Fruit fly (Drosophila melanogaster) whole organism, embryonic: ENCODE measurements around the gene SLC5A11.

Experiments
- Ada2b ChIP-seq: fragments of 200-800 bp; sonication (Bioruptor generic); IDR thresholded peaks from 2 replicates; pipeline ENCODE4 v1.3.6; 2022; ENCODE audit warnings: missing biosample characterization, missing genetic modification characterization
- Aef1 ChIP-seq: fragments of 200-800 bp; sonication (Bioruptor generic); IDR thresholded peaks from 3 replicates; pipeline ENCODE4 v1.3.6; 2022; ENCODE audit warnings: missing biosample characterization, missing genetic modification characterization
- Asciz ChIP-seq: fragments of 200-800 bp; sonication (Bioruptor generic); optimal IDR thresholded peaks from 2 replicates; lab custom pipeline; 2017; ENCODE audit warnings: missing biosample characterization, mild to moderate bottlenecking, missing genetic modification characterization, missing genetic modification reagents
- Blimp-1 ChIP-seq: fragments of 200-800 bp; sonication (Bioruptor generic); optimal IDR thresholded peaks from 3 replicates; lab custom pipeline; 2018; ENCODE audit warnings: missing biosample characterization, missing genetic modification characterization, mild to moderate bottlenecking, moderate library complexity, missing genetic modification reagents
- CG10565 ChIP-seq: fragments of 200-800 bp; sonication (Bioruptor generic); optimal IDR thresholded peaks from 3 replicates; lab custom pipeline; 2016; ENCODE audit warnings: missing biosample characterization, mild to moderate bottlenecking, missing genetic modification characterization
- CG11093 ChIP-seq: fragments of 200-800 bp; sonication (Bioruptor generic); IDR thresholded peaks from 3 replicates; pipeline ENCODE4 v1.3.6; 2022; ENCODE audit warnings: missing biosample characterization, missing genetic modification characterization
- CG11696 ChIP-seq: fragments of 200-800 bp; sonication (Bioruptor generic); IDR thresholded peaks from 2 replicates; pipeline ENCODE4 v1.3.6; 2022; ENCODE audit warnings: missing biosample characterization, missing genetic modification characterization
- CG11723 ChIP-seq: fragments of 200-800 bp; sonication (Bioruptor generic); optimal IDR thresholded peaks from 2 replicates; lab custom pipeline; 2017; ENCODE audit warnings: missing biosample characterization, mild to moderate bottlenecking, missing genetic modification characterization
- CG12391 ChIP-seq: fragments of 200-800 bp; sonication (Bioruptor generic); optimal IDR thresholded peaks from 3 replicates; lab custom pipeline; 2018; ENCODE audit warnings: missing biosample characterization, mild to moderate bottlenecking, missing genetic modification characterization, moderate library complexity
- CG12769 ChIP-seq: fragments of 200-800 bp; sonication (Bioruptor generic); optimal IDR thresholded peaks from 2 replicates; lab custom pipeline; 2019; ENCODE audit warnings: missing biosample characterization, mild to moderate bottlenecking, missing genetic modification characterization, moderate library complexity
- CG14667 ChIP-seq: fragments of 200-800 bp; sonication (Bioruptor generic); IDR thresholded peaks from 2 replicates; pipeline ENCODE4 v1.3.6; 2022; ENCODE audit warnings: missing biosample characterization, missing genetic modification characterization
- CG15696 ChIP-seq: fragments of 200-800 bp; sonication (Bioruptor generic); optimal IDR thresholded peaks from 2 replicates; lab custom pipeline; 2019; ENCODE audit warnings: missing biosample characterization, mild to moderate bottlenecking, missing genetic modification characterization, moderate library complexity
- CG17568 ChIP-seq: fragments of 200-800 bp; sonication (Bioruptor generic); optimal IDR thresholded peaks from 2 replicates; lab custom pipeline; 2018; ENCODE audit warnings: missing biosample characterization, mild to moderate bottlenecking, missing genetic modification characterization, moderate library complexity
- CG1832 ChIP-seq: fragments of 200-800 bp; sonication (Bioruptor generic); optimal IDR thresholded peaks from 2 replicates; lab custom pipeline; 2017; ENCODE audit warnings: missing biosample characterization, mild to moderate bottlenecking, missing genetic modification characterization, inconsistent platforms
- CG2202 ChIP-seq: fragments of 200-800 bp; sonication (Bioruptor generic); optimal IDR thresholded peaks from 2 replicates; lab custom pipeline; 2018; ENCODE audit warnings: missing biosample characterization, mild to moderate bottlenecking, missing genetic modification characterization
- CG34224 ChIP-seq: fragments of 200-800 bp; sonication (Bioruptor generic); IDR thresholded peaks from 3 replicates; pipeline ENCODE4 v1.3.6; 2022; ENCODE audit warnings: missing biosample characterization, missing genetic modification characterization; ENCODE audit not compliant: partially characterized antibody
- CG34376 ChIP-seq: fragments of 200-800 bp; sonication (Bioruptor generic); optimal IDR thresholded peaks from 2 replicates; lab custom pipeline; 2018; ENCODE audit warnings: missing biosample characterization, mild to moderate bottlenecking, missing genetic modification characterization
- CG4854 ChIP-seq: fragments of 200-800 bp; sonication (Bioruptor generic); optimal IDR thresholded peaks from 2 replicates; lab custom pipeline; 2016; ENCODE audit warnings: missing biosample characterization, missing genetic modification characterization, inconsistent platforms
- CG6689 ChIP-seq: fragments of 200-800 bp; sonication (Bioruptor generic); IDR thresholded peaks from 2 replicates; pipeline ENCODE4 v1.3.6; 2022; ENCODE audit warnings: missing biosample characterization, missing genetic modification characterization
- CG6791 ChIP-seq: fragments of 200-800 bp; sonication (Bioruptor generic); IDR thresholded peaks from 3 replicates; pipeline ENCODE4 v1.3.6; 2022; ENCODE audit warnings: missing biosample characterization, missing genetic modification characterization; ENCODE audit not compliant: partially characterized antibody
- Camta ChIP-seq: fragments of 200-800 bp; sonication (Bioruptor generic); optimal IDR thresholded peaks from 2 replicates; lab custom pipeline; 2016; ENCODE audit warnings: missing biosample characterization, missing genetic modification characterization
- CkIIα-i1 ChIP-seq: fragments of 200-800 bp; sonication (Bioruptor generic); IDR thresholded peaks from 2 replicates; pipeline ENCODE4 v1.3.6; 2022; ENCODE audit warnings: missing biosample characterization, missing genetic modification characterization
- D ChIP-seq, 2 experiments: fragments of 200-800 bp in 1 of 2; fragments of >200 bp in 1 of 2; sonication (Bioruptor generic) in 1 of 2; optimal IDR thresholded peaks; 2 replicates in 1 of 2; 3 replicates in 1 of 2; lab custom pipeline; 2017; ENCODE audit warnings: mild to moderate bottlenecking in 1 of 2, missing biosample characterization in 1 of 2, missing genetic modification characterization in 1 of 2, missing genetic modification reagents in 1 of 2
- D19B ChIP-seq: fragments of 200-800 bp; sonication (Bioruptor generic); optimal IDR thresholded peaks from 2 replicates; lab custom pipeline; 2017; ENCODE audit warnings: missing biosample characterization, mild to moderate bottlenecking, missing genetic modification characterization
- H15 ChIP-seq: fragments of 200-800 bp; sonication (Bioruptor generic); IDR thresholded peaks from 3 replicates; pipeline ENCODE4 v1.3.6; 2022; ENCODE audit warnings: missing biosample characterization, missing genetic modification characterization
- HLHmδ ChIP-seq: fragments of 200-800 bp; sonication (Bioruptor generic); optimal IDR thresholded peaks from 2 replicates; lab custom pipeline; 2018; ENCODE audit warnings: missing biosample characterization, mild to moderate bottlenecking, missing genetic modification characterization, moderate library complexity
- Mad ChIP-seq: fragments of 200-800 bp; sonication (Bioruptor generic); optimal IDR thresholded peaks from 2 replicates; lab custom pipeline; 2016; ENCODE audit warnings: missing biosample characterization, missing genetic modification characterization
- Neu2 ChIP-seq: fragments of 200-800 bp; sonication (Bioruptor generic); optimal IDR thresholded peaks from 3 replicates; lab custom pipeline; 2016; ENCODE audit warnings: missing biosample characterization, missing genetic modification characterization, borderline replicate concordance
- Nf-YB ChIP-seq: fragments of 200-800 bp; sonication (Bioruptor generic); optimal IDR thresholded peaks from 3 replicates; lab custom pipeline; 2019; ENCODE audit warnings: missing biosample characterization, mild to moderate bottlenecking, missing genetic modification characterization, moderate library complexity
- NfI ChIP-seq: fragments of 200-800 bp; sonication (Bioruptor generic); optimal IDR thresholded peaks from 3 replicates; lab custom pipeline; 2018; ENCODE audit warnings: missing biosample characterization, mild to moderate bottlenecking, missing genetic modification characterization, moderate library complexity
- Scr ChIP-seq: fragments of 200-800 bp; sonication (Bioruptor generic); IDR thresholded peaks from 2 replicates; pipeline ENCODE4 v1.3.6; 2022; ENCODE audit warnings: missing biosample characterization, missing genetic modification characterization; ENCODE audit not compliant: partially characterized antibody
- Usf ChIP-seq: fragments of 200-800 bp; sonication (Bioruptor generic); optimal IDR thresholded peaks from 2 replicates; lab custom pipeline; 2017; ENCODE audit warnings: missing genotype, missing biosample characterization, missing genetic modification characterization
- al ChIP-seq: fragments of 200-800 bp; sonication (Bioruptor generic); IDR thresholded peaks from 2 replicates; pipeline ENCODE4 v1.3.6; 2022; ENCODE audit warnings: missing biosample characterization, missing genetic modification characterization
- ato ChIP-seq: fragments of 200-800 bp; sonication (Bioruptor generic); IDR thresholded peaks from 2 replicates; pipeline ENCODE4 v1.3.6; 2022; ENCODE audit warnings: missing biosample characterization, missing genetic modification characterization; ENCODE audit not compliant: partially characterized antibody
- cas ChIP-seq: fragments of 200-800 bp; sonication (Bioruptor generic); IDR thresholded peaks from 2 replicates; pipeline ENCODE4 v1.3.6; 2022; ENCODE audit warnings: missing biosample characterization, missing genetic modification characterization
- corto ChIP-seq: fragments of 200-800 bp; sonication (Bioruptor generic); optimal IDR thresholded peaks from 2 replicates; lab custom pipeline; 2016; ENCODE audit warnings: missing biosample characterization, mild to moderate bottlenecking, missing genetic modification characterization, moderate library complexity
- ems ChIP-seq: fragments of 200-800 bp; sonication (Bioruptor generic); optimal IDR thresholded peaks from 3 replicates; lab custom pipeline; 2016; ENCODE audit warnings: missing biosample characterization, missing genetic modification characterization
- gem ChIP-seq: fragments of 200-800 bp; sonication (Bioruptor generic); optimal IDR thresholded peaks from 2 replicates; lab custom pipeline; 2019; ENCODE audit warnings: missing biosample characterization, mild to moderate bottlenecking, missing genetic modification characterization, moderate library complexity
- jumu ChIP-seq: fragments of 200-800 bp; sonication (Bioruptor generic); optimal IDR thresholded peaks from 3 replicates; lab custom pipeline; 2016; ENCODE audit warnings: missing biosample characterization, missing genetic modification characterization
- ken ChIP-seq: fragments of 200-800 bp; sonication (Bioruptor generic); IDR thresholded peaks from 3 replicates; pipeline ENCODE4 v1.3.6; 2022; ENCODE audit warnings: missing biosample characterization, missing genetic modification characterization
- lab ChIP-seq: fragments of 200-800 bp; sonication (Bioruptor generic); optimal IDR thresholded peaks from 3 replicates; lab custom pipeline; 2017; ENCODE audit warnings: missing biosample characterization, missing genetic modification characterization, mild to moderate bottlenecking, moderate library complexity, missing genetic modification reagents
- phol ChIP-seq: fragments of 200-800 bp; sonication (Bioruptor generic); optimal IDR thresholded peaks from 3 replicates; lab custom pipeline; 2018; ENCODE audit warnings: missing biosample characterization, mild to moderate bottlenecking, missing genetic modification characterization, moderate library complexity
- salm ChIP-seq: fragments of 200-800 bp; sonication (Bioruptor generic); optimal IDR thresholded peaks from 2 replicates; lab custom pipeline; 2018; ENCODE audit warnings: missing biosample characterization, mild to moderate bottlenecking, missing genetic modification characterization
- tgo ChIP-seq: fragments of 200-800 bp; sonication (Bioruptor generic); IDR thresholded peaks from 3 replicates; pipeline ENCODE4 v1.3.6; 2022; ENCODE audit warnings: missing biosample characterization, missing genetic modification characterization
- tio ChIP-seq: fragments of 200-800 bp; sonication (Bioruptor generic); optimal IDR thresholded peaks from 2 replicates; lab custom pipeline; 2017; ENCODE audit warnings: missing biosample characterization, missing genetic modification characterization, inconsistent platforms

Gene SLC5A11

dm6 chr2L:8204996-8205567 lies at the start of gene SLC5A11 (continued):
- peak; percentile 93 for TF ChIP-seq CG11093 (GFP tag; lab: Robert Waterston, UW)
- TF ChIP-seq CG2202: peak; percentile 77
- TF ChIP-seq CG34224 (GFP tag; lab: Robert Waterston, UW): no peak
- peak; percentile 99 for TF ChIP-seq CG4854 (GFP tag; lab: Kevin White, UChicago)
- no peak for TF ChIP-seq D (optimal IDR thresholded peaks at IDR 0.05; lab: Kevin White, UChicago)
- peak; percentile 98 for TF ChIP-seq D (GFP tag; optimal IDR thresholded peaks at IDR 0.05; lab: Kevin White, UChicago)
- TF ChIP-seq ems (GFP tag; lab: Kevin White, UChicago): peak; percentile 99
- TF ChIP-seq HLHmδ: no peak
- peak; percentile 93 for TF ChIP-seq ken (GFP tag; lab: Robert Waterston, UW)
- TF ChIP-seq ato (GFP tag; lab: Robert Waterston, UW): no peak
- peak; percentile 99 for TF ChIP-seq corto
- peak; percentile 98 for TF ChIP-seq CG12391 (tag; lab: Kevin White, UChicago)
- TF ChIP-seq salm (tag; lab: Kevin White, UChicago): peak; percentile 81
- peak; percentile 70 for TF ChIP-seq CG15696 (tag; lab: Kevin White, UChicago)
- TF ChIP-seq Ada2b: peak; percentile 79
- TF ChIP-seq gem (tag; lab: Kevin White, UChicago): peak; percentile 98
- peak; percentile 53 for TF ChIP-seq Mad (GFP tag; lab: Kevin White, UChicago)
- TF ChIP-seq D19B (GFP tag; lab: Kevin White, UChicago): peak; percentile 100
- peak; percentile 85 for TF ChIP-seq Nf-YB (GFP tag; lab: Kevin White, UChicago)
- TF ChIP-seq CG34376: peak; percentile 99
- peak; percentile 90 for TF ChIP-seq CG17568
- peak; percentile 86 for TF ChIP-seq NfI (GFP tag; lab: Kevin White, UChicago)
- TF ChIP-seq phol (tag; lab: Kevin White, UChicago): peak; percentile 92
- TF ChIP-seq cas: peak; percentile 99
- peak; percentile 90 for TF ChIP-seq tio
- TF ChIP-seq Asciz: peak; percentile 96
- TF ChIP-seq Neu2: peak; percentile 80
- peak; percentile 94 for TF ChIP-seq CG14667
- peak; percentile 99 for TF ChIP-seq lab (GFP tag; lab: Kevin White, UChicago)
- TF ChIP-seq Aef1 (GFP tag; lab: Robert Waterston, UW): peak; percentile 100
- peak; percentile 95 for TF ChIP-seq CG11723 (GFP tag; lab: Kevin White, UChicago)
- TF ChIP-seq CG11696 (GFP tag; lab: Robert Waterston, UW): peak; percentile 92
- peak; percentile 71 for TF ChIP-seq jumu (GFP tag; lab: Kevin White, UChicago)
- TF ChIP-seq CG6791 (GFP tag; lab: Robert Waterston, UW): no peak

- TF ChIP-seq al (GFP tag; lab: Robert Waterston, UW) (no peak), H15 (GFP tag; lab: Robert Waterston, UW) (no peak), Camta (GFP tag; lab: Kevin White, UChicago) (no peak), CG6689 (no peak), Scr (GFP tag; lab: Robert Waterston, UW) (no peak), CG14667 (no peak), CG10565 (GFP tag; lab: Kevin White, UChicago) (no peak), CG1832 (GFP tag; lab: Kevin White, UChicago) (no peak), Usf (GFP tag; lab: Kevin White, UChicago) (no peak), tgo (GFP tag; lab: Robert Waterston, UW) (no peak), Blimp-1 (no peak), CG12769 (no peak), CkIIα-i1 (GFP tag; lab: Robert Waterston, UW) (no peak)
- TF ChIP-seq, all 482 proteins: peak for 0
These were observed 39.0 kb upstream of the SLC5A11 start, which contains the start of gene CG43057 for dm6 chr2L:8243903-8244302. Gene CG43057, minus strand, starts transcription at chr2L:8244003.
